Worm (Caenorhabditis elegans): ENCODE measurements around the gene C26G2.2.

DNA sequence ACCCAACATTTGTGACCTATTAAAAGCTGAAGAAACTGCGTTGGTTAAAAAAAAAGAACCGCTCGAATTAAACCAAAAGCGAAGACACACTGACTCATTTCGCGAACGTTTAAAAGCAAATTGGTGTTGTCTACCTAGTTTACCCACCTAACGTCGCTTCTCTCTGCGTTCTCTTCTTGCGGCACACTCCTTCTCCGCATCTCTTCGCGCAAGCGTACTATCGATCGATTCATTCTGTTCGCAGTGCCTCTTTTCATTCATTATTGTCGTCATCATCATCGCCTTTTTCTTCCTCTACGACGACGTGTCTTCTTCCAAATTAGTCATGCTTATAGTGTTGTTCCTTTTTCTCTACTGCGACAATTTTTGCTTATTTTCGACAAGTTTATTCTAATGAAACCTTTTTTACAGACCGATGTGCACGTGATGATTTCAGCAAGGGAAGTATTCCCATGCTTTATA, 47.1 kb downstream of the C26G2.2 start, which contains the start of gene atrn-1:
- TF ChIP-seq hlh-4 (tag; optimal IDR thresholded peaks at IDR 0.05) (no peak), jun-1 (tag; optimal IDR thresholded peaks at IDR 0.05) (no peak), lin-13 (GFP tag; optimal IDR thresholded peaks at IDR 0.05) (no peak)
